Fruit fly (Drosophila melanogaster) whole organism, wandering third instar larva: ENCODE data around the gene mag.

Experiments
- Abd-B ChIP-seq: fragments of >200 bp; optimal IDR thresholded peaks from 2 replicates; lab custom pipeline; 2017; ENCODE audit warnings: missing biosample characterization, missing genetic modification characterization
- CG32264 ChIP-seq: fragments of 200-800 bp; sonication (Bioruptor generic); optimal IDR thresholded peaks from 2 replicates; lab custom pipeline; 2016; ENCODE audit warnings: missing biosample characterization, missing genetic modification characterization
- CG9705 ChIP-seq: fragments of 200-800 bp; sonication (Bioruptor generic); optimal IDR thresholded peaks from 2 replicates; lab custom pipeline; 2018; ENCODE audit warnings: missing biosample characterization, mild to moderate bottlenecking, missing genetic modification characterization
- Dfd ChIP-seq: fragments of >200 bp; optimal IDR thresholded peaks from 2 replicates; lab custom pipeline; 2017; ENCODE audit warnings: missing biosample characterization, missing genetic modification characterization
- Dif ChIP-seq: fragments of 200-275, 200-300 bp; sonication (Bioruptor generic); optimal IDR thresholded peaks from 2 replicates; lab custom pipeline; 2018; ENCODE audit warnings: missing biosample characterization, missing genetic modification characterization; ENCODE audit not compliant: partially characterized antibody
- GATAd ChIP-seq: sonication (Bioruptor generic); optimal IDR thresholded peaks from 2 replicates; lab custom pipeline; 2016; ENCODE audit warnings: missing biosample characterization, missing genetic modification characterization
- HLH106 ChIP-seq: fragments of 200-800 bp; optimal IDR thresholded peaks from 3 replicates; lab custom pipeline; 2019; ENCODE audit warnings: missing biosample characterization, mild to moderate bottlenecking, missing genetic modification characterization, moderate library complexity
- Hnf4 ChIP-seq: fragments of 200-800 bp; sonication (Bioruptor generic); optimal IDR thresholded peaks from 2 replicates; lab custom pipeline; 2016; ENCODE audit warnings: missing biosample characterization, mild to moderate bottlenecking, missing genetic modification characterization
- Hr78 ChIP-seq: fragments of >200 bp; optimal IDR thresholded peaks from 2 replicates; lab custom pipeline; 2017; ENCODE audit warnings: missing biosample characterization, missing genetic modification characterization
- Hr83 ChIP-seq: fragments of 200-300 bp; sonication (Bioruptor generic); optimal IDR thresholded peaks from 2 replicates; lab custom pipeline; 2016; ENCODE audit warnings: missing biosample characterization, mild to moderate bottlenecking, missing genetic modification characterization, moderate library complexity; ENCODE audit not compliant: poor library complexity, severe bottlenecking
- Jra ChIP-seq: sonication (Bioruptor generic); optimal IDR thresholded peaks from 2 replicates; lab custom pipeline; 2016; ENCODE audit warnings: missing biosample characterization, missing genetic modification characterization
- Mio ChIP-seq: sonication (Bioruptor generic); optimal IDR thresholded peaks from 2 replicates; lab custom pipeline; 2016; ENCODE audit warnings: missing biosample characterization, missing genetic modification characterization
- Myc ChIP-seq: fragments of >200 bp; optimal IDR thresholded peaks from 2 replicates; lab custom pipeline; 2017
- N ChIP-seq: fragments of >200 bp; optimal IDR thresholded peaks from 2 replicates; lab custom pipeline; 2018; ENCODE audit warnings: missing biosample characterization, missing external identifiers, missing genetic modification characterization
- OdsH ChIP-seq: fragments of 200-800 bp; sonication (Bioruptor generic); optimal IDR thresholded peaks from 2 replicates; lab custom pipeline; 2016; ENCODE audit warnings: missing biosample characterization, mild to moderate bottlenecking, missing genetic modification characterization
- Rel ChIP-seq, 2 experiments: fragments of 200-800 bp; sonication (Bioruptor generic) in 1 of 2; optimal IDR thresholded peaks; 2 replicates in 1 of 2; 3 replicates in 1 of 2; lab custom pipeline; 2016 to 2019; ENCODE audit warnings: mild to moderate bottlenecking in 2 of 2, missing biosample characterization in 2 of 2, missing genetic modification characterization in 2 of 2, moderate library complexity in 1 of 2
- Sp1 ChIP-seq: fragments of 200-800 bp; sonication (Bioruptor generic); optimal IDR thresholded peaks from 3 replicates; lab custom pipeline; 2019; ENCODE audit warnings: missing biosample characterization, mild to moderate bottlenecking, missing genetic modification characterization, moderate library complexity
- Vsx2 ChIP-seq: fragments of 200-300, 225-300 bp; sonication (Bioruptor generic); optimal IDR thresholded peaks from 2 replicates; lab custom pipeline; 2018; ENCODE audit warnings: missing biosample characterization, missing genetic modification characterization; ENCODE audit not compliant: partially characterized antibody
- br ChIP-seq: fragments of 200-800 bp; sonication (Bioruptor generic); optimal IDR thresholded peaks from 2 replicates; lab custom pipeline; 2016; ENCODE audit warnings: missing biosample characterization, missing genetic modification characterization
- brk ChIP-seq: fragments of 200-800 bp; sonication (Bioruptor generic); optimal IDR thresholded peaks from 2 replicates; lab custom pipeline; 2016; ENCODE audit warnings: missing biosample characterization, mild to moderate bottlenecking, missing genetic modification characterization
- dl ChIP-seq, 2 experiments: fragments of 175-275, 200-275 bp in 1 of 2; fragments of 200-275 bp in 1 of 2; sonication (Bioruptor generic); optimal IDR thresholded peaks; lab custom pipeline; 2018; ENCODE audit warnings: mild to moderate bottlenecking in 2 of 2, missing biosample characterization in 2 of 2, missing genetic modification characterization in 2 of 2, moderate library complexity in 2 of 2; ENCODE audit not compliant: partially characterized antibody in 2 of 2, insufficient read depth in 1 of 2
- dmrt93B ChIP-seq: fragments of 200-800 bp; sonication (Bioruptor generic); optimal IDR thresholded peaks from 2 replicates; lab custom pipeline; 2018; ENCODE audit warnings: missing biosample characterization, mild to moderate bottlenecking, missing genetic modification characterization
- dsf ChIP-seq: sonication (Bioruptor generic); optimal IDR thresholded peaks from 2 replicates; lab custom pipeline; 2016; ENCODE audit warnings: missing biosample characterization, missing genetic modification characterization, borderline replicate concordance
- ey ChIP-seq: fragments of 200-800 bp; sonication (Bioruptor generic); optimal IDR thresholded peaks from 2 replicates; lab custom pipeline; 2016; ENCODE audit warnings: missing biosample characterization, missing genetic modification characterization
- foxo ChIP-seq, 2 experiments: fragments of 200-800 bp; sonication (Bioruptor generic); optimal IDR thresholded peaks; 2 replicates in 1 of 2; 3 replicates in 1 of 2; lab custom pipeline; 2016 to 2017; ENCODE audit warnings: missing biosample characterization in 2 of 2, missing genetic modification characterization in 2 of 2
- fru ChIP-seq: fragments of 200-800 bp; sonication (Bioruptor generic); optimal IDR thresholded peaks from 3 replicates; lab custom pipeline; 2016; ENCODE audit warnings: missing biosample characterization, mild to moderate bottlenecking, missing genetic modification characterization
- h ChIP-seq: fragments of 200-800 bp; sonication (Bioruptor generic); optimal IDR thresholded peaks from 3 replicates; lab custom pipeline; 2016; ENCODE audit warnings: missing biosample characterization, mild to moderate bottlenecking, missing genetic modification characterization
- jim ChIP-seq: fragments of 175-275, 200-325 bp; sonication (Bioruptor generic); optimal IDR thresholded peaks from 2 replicates; lab custom pipeline; 2016; ENCODE audit warnings: missing biosample characterization, mild to moderate bottlenecking, missing genetic modification characterization
- lola ChIP-seq: fragments of >200 bp; optimal IDR thresholded peaks from 2 replicates; lab custom pipeline; 2017; ENCODE audit warnings: missing biosample characterization, missing genetic modification characterization
- pan ChIP-seq: fragments of >200 bp; optimal IDR thresholded peaks from 2 replicates; lab custom pipeline; 2017
- psq ChIP-seq: fragments of 200-800 bp; sonication (Bioruptor generic); optimal IDR thresholded peaks from 3 replicates; lab custom pipeline; 2017; ENCODE audit warnings: missing biosample characterization, mild to moderate bottlenecking, missing genetic modification characterization, moderate library complexity
- rgr ChIP-seq: fragments of 200-800 bp; sonication (Bioruptor generic); optimal IDR thresholded peaks from 3 replicates; lab custom pipeline; 2016; ENCODE audit warnings: missing biosample characterization, mild to moderate bottlenecking, missing genetic modification characterization
- sage ChIP-seq: fragments of 200-800 bp; sonication (Bioruptor generic); optimal IDR thresholded peaks from 2 replicates; lab custom pipeline; 2016; ENCODE audit warnings: missing biosample characterization, mild to moderate bottlenecking, missing genetic modification characterization
- sv ChIP-seq: fragments of 200-800 bp; sonication (Bioruptor generic); optimal IDR thresholded peaks from 3 replicates; lab custom pipeline; 2016; ENCODE audit warnings: missing biosample characterization, missing genetic modification characterization
- tai ChIP-seq: sonication (Bioruptor generic); optimal IDR thresholded peaks from 2 replicates; lab custom pipeline; 2016; ENCODE audit warnings: missing biosample characterization, missing genetic modification characterization
- usp ChIP-seq: fragments of >200 bp; optimal IDR thresholded peaks from 2 replicates; lab custom pipeline; 2017; ENCODE audit warnings: missing biosample characterization, missing genetic modification characterization
- woc ChIP-seq: sonication (Bioruptor generic); optimal IDR thresholded peaks from 2 replicates; lab custom pipeline; 2016; ENCODE audit warnings: missing biosample characterization, mild to moderate bottlenecking, missing genetic modification characterization

The mag gene

DNA sequence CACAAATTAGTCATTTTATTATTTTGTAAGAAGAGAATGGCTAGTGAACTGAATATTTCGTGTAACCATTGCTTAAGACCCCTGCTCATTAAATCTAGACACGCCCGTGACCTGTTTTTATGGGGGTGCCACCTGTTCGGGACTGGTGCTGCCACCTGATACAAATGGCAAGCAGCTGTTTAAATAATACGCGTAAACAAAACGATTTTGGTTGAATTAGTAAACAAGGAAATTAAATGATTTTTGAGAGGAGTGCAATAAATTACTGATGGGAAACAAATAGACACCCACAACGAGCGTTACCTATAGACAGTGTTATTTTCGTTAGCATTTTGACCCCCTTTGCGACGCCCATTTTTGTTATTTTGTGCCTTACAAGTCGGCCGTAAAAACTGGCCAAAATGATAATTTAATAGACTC lies 14.3 kb downstream of the mag start (continued):
- TF ChIP-seq Hnf4 (GFP tag; lab: Kevin White, UChicago): peak; percentile 93
- peak; percentile 92 for TF ChIP-seq tai (GFP tag; lab: Kevin White, UChicago)
- peak; percentile 56 for TF ChIP-seq jim
- TF ChIP-seq dmrt93B (GFP tag; lab: Kevin White, UChicago): peak; percentile 68
- TF ChIP-seq, all 38 proteins: peak for 26

DNA sequence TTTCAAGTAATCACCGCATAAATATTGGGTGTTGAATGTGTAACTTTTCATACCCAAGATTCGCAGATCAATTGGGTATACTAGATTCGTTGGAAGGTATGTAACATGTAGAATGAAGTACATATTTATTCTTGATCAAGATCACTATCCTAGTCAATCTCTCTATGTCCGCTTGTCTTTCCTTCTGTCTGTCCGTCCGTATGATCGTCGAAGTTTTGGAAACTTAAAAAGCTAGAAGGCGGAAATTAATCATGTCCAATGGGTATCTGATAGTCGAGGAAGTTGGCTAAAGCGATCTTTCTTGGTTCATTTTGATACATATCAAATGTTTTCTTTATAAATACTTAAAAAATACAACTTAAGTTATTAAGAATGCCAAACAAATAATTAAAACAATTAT lies 27.2 kb downstream of the mag start:
- no peak for TF ChIP-seq br (GFP tag; lab: Kevin White, UChicago)
- no peak for TF ChIP-seq Hnf4 (GFP tag; lab: Kevin White, UChicago)
- TF ChIP-seq sage: no peak
- TF ChIP-seq woc (GFP tag; lab: Kevin White, UChicago): no peak
- no peak for TF ChIP-seq Dfd (GFP tag; lab: Kevin White, UChicago)
- TF ChIP-seq ey (GFP tag; lab: Kevin White, UChicago): no peak
- no peak for TF ChIP-seq Mio (GFP tag; lab: Kevin White, UChicago)
- TF ChIP-seq CG32264 (GFP tag; lab: Kevin White, UChicago): no peak
- TF ChIP-seq, all 38 proteins: peak for 0

DNA sequence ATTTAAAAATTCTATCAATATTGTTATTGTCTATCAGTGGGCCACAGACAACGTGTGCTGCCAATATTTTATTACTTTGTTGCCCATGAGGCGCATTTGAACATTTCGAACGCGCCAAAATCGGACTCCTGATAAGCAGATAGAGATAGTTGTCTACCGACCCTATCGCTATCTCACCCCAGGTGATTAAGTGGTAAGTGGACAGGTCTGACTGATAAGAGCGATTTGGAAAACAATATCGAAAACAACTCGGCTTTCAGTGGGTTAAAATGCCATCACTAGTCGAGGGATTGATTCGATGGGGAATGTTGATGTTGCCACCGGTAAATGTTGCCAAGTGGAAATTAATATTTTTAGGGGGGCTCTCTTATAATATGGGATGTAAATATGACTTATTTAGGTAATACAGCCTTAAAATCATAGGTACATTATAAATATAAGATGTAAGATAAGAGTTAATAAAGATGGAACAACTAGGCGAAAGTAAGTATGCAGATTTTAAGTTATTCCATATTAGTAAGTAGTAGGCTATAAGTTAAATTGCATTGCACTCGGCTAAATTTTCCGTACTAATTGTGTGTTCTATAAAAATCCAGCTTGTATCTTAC lies 31.1 kb downstream of the mag start, which contains the start of gene ND-39:
TSS of gene ND-39 (plus strand) at position 558 of the 608 bp plus-strand sequence.
- TF ChIP-seq woc (GFP tag; lab: Kevin White, UChicago) (no peak), Dfd (GFP tag; lab: Kevin White, UChicago) (no peak), Abd-B (GFP tag; lab: Kevin White, UChicago) (no peak), Mio (GFP tag; lab: Kevin White, UChicago) (no peak), h (peak; percentile 17), GATAd (no peak), psq (GFP tag; lab: Kevin White, UChicago) (no peak)

DNA sequence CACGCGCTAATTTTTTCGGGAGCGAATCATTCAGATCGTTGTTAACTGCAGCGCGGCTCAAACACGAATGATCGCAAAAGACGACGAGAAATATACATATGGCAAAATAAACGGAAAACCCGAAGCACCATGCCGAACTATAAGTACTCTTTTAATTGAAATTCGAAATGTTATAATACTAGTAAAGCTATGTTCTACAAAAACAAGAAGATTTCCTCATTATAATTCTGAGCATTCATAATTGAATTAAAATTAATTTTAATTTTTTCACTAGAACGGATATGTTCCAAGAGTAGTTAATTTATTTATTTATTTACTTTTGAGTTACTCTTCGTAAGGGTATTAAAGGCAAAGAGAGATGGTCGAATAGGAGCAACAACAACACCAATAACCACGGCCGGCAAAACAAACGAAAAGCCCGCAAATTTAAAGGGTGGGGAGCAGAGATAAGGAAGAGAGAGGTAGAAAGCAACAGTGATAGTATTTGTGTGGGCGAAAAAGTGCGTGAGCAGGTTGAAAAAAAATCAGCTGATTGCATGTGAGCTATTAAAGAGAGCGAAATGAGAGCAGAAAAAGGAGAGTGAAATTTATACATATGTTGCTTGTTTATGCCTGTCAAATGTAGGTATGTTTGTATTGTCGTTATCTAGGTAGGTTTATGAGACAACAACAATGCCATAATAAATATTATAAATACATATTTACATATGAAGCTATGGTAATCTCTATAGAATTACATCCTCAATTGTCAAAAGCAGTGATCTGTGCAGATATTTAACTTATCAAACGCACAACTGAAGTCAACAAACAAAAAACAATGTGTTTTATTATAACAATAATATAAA lies 33.2 kb downstream of the mag start:
- TF ChIP-seq CG32264 (GFP tag; lab: Kevin White, UChicago) (peak; percentile 74), fru (GFP tag; lab: Kevin White, UChicago) (peak; percentile 94), h (peak; percentile 96), Jra (GFP tag; lab: Kevin White, UChicago) (peak; percentile 87), HLH106 (peak; percentile 91), sage (peak; percentile 78), Dfd (GFP tag; lab: Kevin White, UChicago) (peak; percentile 6), dsf (GFP tag; lab: Kevin White, UChicago) (peak; percentile 63), rgr (peak; percentile 93), N (GFP tag; lab: Kevin White, UChicago) (no peak), psq (GFP tag; lab: Kevin White, UChicago) (peak; percentile 98), Hr83 (GFP tag; lab: Kevin White, UChicago) (peak; percentile 64), Myc (no peak), br (GFP tag; lab: Kevin White, UChicago) (peak; percentile 88), Vsx2 (GFP tag; lab: Kevin White, UChicago) (no peak), lola (no peak), Hr78 (no peak), Abd-B (GFP tag; lab: Kevin White, UChicago) (no peak), sv (GFP tag; lab: Kevin White, UChicago) (no peak), dl (GFP tag; optimal IDR thresholded peaks at IDR 0.05; lab: Kevin White, UChicago; ENCODE audit: insufficient read depth in 1 of 2, partially characterized antibody in 2 of 2) (peak; percentile 20 to 23), brk (GFP tag; lab: Kevin White, UChicago) (peak; percentile 89), Dif (GFP tag; lab: Kevin White, UChicago) (peak; percentile 34), Rel (GFP tag; optimal IDR thresholded peaks at IDR 0.05; lab: Kevin White, UChicago) (peak; percentile 76), Rel (tag; optimal IDR thresholded peaks at IDR 0.05; lab: Kevin White, UChicago) (peak; percentile 72), tai (GFP tag; lab: Kevin White, UChicago) (peak; percentile 56), dmrt93B (GFP tag; lab: Kevin White, UChicago) (peak; percentile 68), woc (GFP tag; lab: Kevin White, UChicago) (peak; percentile 92), pan (no peak), ey (GFP tag; lab: Kevin White, UChicago) (peak; percentile 90), Sp1 (peak; percentile 92), OdsH (GFP tag; lab: Kevin White, UChicago) (peak; percentile 95), CG9705 (GFP tag; lab: Kevin White, UChicago) (peak; percentile 34), Hnf4 (GFP tag; lab: Kevin White, UChicago) (peak; percentile 76), usp (GFP tag; lab: Kevin White, UChicago) (no peak), Mio (GFP tag; lab: Kevin White, UChicago) (peak; percentile 40), foxo (GFP tag; optimal IDR thresholded peaks at IDR 0.05; lab: Kevin White, UChicago) (peak; percentile 27 to 93)
